Worm (Caenorhabditis elegans): Measurements from ENCODE around the gene F13A7.12.

F13A7.12 gene

ce11 chrV:16395739-16396138 lies at the start of gene F13A7.12:
TSS of gene F13A7.12 (plus strand) at chrV:16396039.
- TF ChIP-seq ccch-3 (GFP tag; optimal IDR thresholded peaks at IDR 0.05) (no peak), let-526 (GFP tag; IDR thresholded peaks at IDR 0.05) (no peak), F33H1.4 (GFP tag; IDR thresholded peaks at IDR 0.05) (no peak), nfya-2 (GFP tag; IDR thresholded peaks at IDR 0.05) (no peak), hrde-1 (tag; optimal IDR thresholded peaks at IDR 0.05; ENCODE audit: borderline replicate concordance) (no peak), lin-54 (GFP tag; optimal IDR thresholded peaks at IDR 0.05) (no peak), athp-1 (tag; optimal IDR thresholded peaks at IDR 0.05) (no peak), him-1 (tag; optimal IDR thresholded peaks at IDR 0.05) (no peak), ztf-6 (GFP tag; IDR thresholded peaks at IDR 0.05) (no peak), nfya-1 (tag; optimal IDR thresholded peaks at IDR 0.05; ENCODE audit: borderline replicate concordance, insufficient read depth) (no peak), pbrm-1 (GFP tag; IDR thresholded peaks at IDR 0.05) (no peak), tbp1 (GFP tag; optimal IDR thresholded peaks at IDR 0.05) (no peak), lin-40 (tag; optimal IDR thresholded peaks at IDR 0.05) (no peak), cebp-1 (GFP tag; IDR thresholded peaks at IDR 0.05) (no peak), cebp-1 (tag; optimal IDR thresholded peaks at IDR 0.05) (no peak), T07F8.4 (tag; optimal IDR thresholded peaks at IDR 0.05) (no peak), K11D2.4 (GFP tag; IDR thresholded peaks at IDR 0.05) (no peak)

ce11 chrV:16346406-16347108 lies 49.3 kb upstream of the F13A7.12 start, which contains the start of the genes W08G11.5 and W08G11.1:
TSS of gene W08G11.5 (minus strand) at chrV:16346506.
TSS of gene W08G11.1 (plus strand) at chrV:16347058.
- TF ChIP-seq mcd-1 (GFP tag; IDR thresholded peaks at IDR 0.05) (no peak), hlh-12 (tag; optimal IDR thresholded peaks at IDR 0.05) (no peak)

ce11 chrV:16350061-16350460 lies 45.8 kb upstream of the F13A7.12 start:
- no peak for TF ChIP-seq Y53G8AR.9 (GFP tag; conservative IDR thresholded peaks at IDR 0.05)

ce11 chrV:16350775-16351378 lies 45.0 kb upstream of the F13A7.12 start:
- no peak for TF ChIP-seq pbrm-1 (GFP tag; IDR thresholded peaks at IDR 0.05)
- no peak for TF ChIP-seq ceh-27 (GFP tag; optimal IDR thresholded peaks at IDR 0.05)
- no peak for TF ChIP-seq nfya-2 (GFP tag; IDR thresholded peaks at IDR 0.05)
- no peak for TF ChIP-seq nfya-1 (tag; optimal IDR thresholded peaks at IDR 0.05; ENCODE audit: borderline replicate concordance, insufficient read depth)
- TF ChIP-seq ama-1 (optimal IDR thresholded peaks at IDR 0.05): no peak
- no peak for TF ChIP-seq ama-1 (GFP tag; optimal IDR thresholded peaks at IDR 0.05)
- TF ChIP-seq lsy-27 (tag; optimal IDR thresholded peaks at IDR 0.05; ENCODE audit: borderline replicate concordance, insufficient read depth): no peak
- no peak for TF ChIP-seq T07F8.4 (tag; optimal IDR thresholded peaks at IDR 0.05)
- no peak for TF ChIP-seq hmg-20 (GFP tag; IDR thresholded peaks at IDR 0.05)
- TF ChIP-seq nfyb-1 (GFP tag; IDR thresholded peaks at IDR 0.05): peak; percentile 61; the same call in 1 of the 2 replicates
- no peak for TF ChIP-seq C17E4.6 (GFP tag; IDR thresholded peaks at IDR 0.05)
- no peak for TF ChIP-seq ztf-26 (tag; optimal IDR thresholded peaks at IDR 0.05)
- TF ChIP-seq egl-44 (GFP tag; IDR thresholded peaks at IDR 0.05): no peak
- TF ChIP-seq aptf-3 (GFP tag; IDR thresholded peaks at IDR 0.05): no peak
- no peak for TF ChIP-seq nhr-120 (GFP tag; IDR thresholded peaks at IDR 0.05)
- no peak for TF ChIP-seq Y53F4B.3 (GFP tag; IDR thresholded peaks at IDR 0.05)
- no peak for TF ChIP-seq ztf-25 (GFP tag; IDR thresholded peaks at IDR 0.05)
- no peak for TF ChIP-seq nhr-90 (tag; optimal IDR thresholded peaks at IDR 0.05)
- no peak for TF ChIP-seq Y67H2A.10 (GFP tag; conservative IDR thresholded peaks at IDR 0.05)
- TF ChIP-seq F52B5.7 (tag; optimal IDR thresholded peaks at IDR 0.05): no peak
- no peak for TF ChIP-seq mes-4 (tag; optimal IDR thresholded peaks at IDR 0.05)
- TF ChIP-seq F23B12.7 (tag; optimal IDR thresholded peaks at IDR 0.05; ENCODE audit: insufficient read depth): no peak
- TF ChIP-seq Y53G8AR.9 (GFP tag; conservative IDR thresholded peaks at IDR 0.05): no peak
- TF ChIP-seq nhr-27 (tag; optimal IDR thresholded peaks at IDR 0.05): no peak
- no peak for TF ChIP-seq hsf-1 (GFP tag; IDR thresholded peaks at IDR 0.05)
- TF ChIP-seq F10E7.11 (tag; optimal IDR thresholded peaks at IDR 0.05): no peak
- no peak for TF ChIP-seq lir-1 (GFP tag; conservative IDR thresholded peaks at IDR 0.05)
- TF ChIP-seq him-1 (tag; optimal IDR thresholded peaks at IDR 0.05): no peak

All from whole organism, young adult.